Worm (Caenorhabditis elegans): ENCODE results near the gene C37E2.2.
A peak's percentile ranks its signal among the peaks of the same experiment; 100 is the strongest.

C37E2.2 gene

ce11 chrX:14175740-14176139, at the start of gene C37E2.2:
TSS of gene C37E2.2 (plus strand) at chrX:14176040.
- TF ChIP-seq Y53F4B.3 (GFP tag; IDR thresholded peaks at IDR 0.05): no peak
- TF ChIP-seq nhr-179 (tag; optimal IDR thresholded peaks at IDR 0.05): no peak
- no peak for TF ChIP-seq let-607 (tag; optimal IDR thresholded peaks at IDR 0.05)
- no peak for TF ChIP-seq snpc-1.3 (tag; optimal IDR thresholded peaks at IDR 0.05; ENCODE audit: insufficient read depth)
- TF ChIP-seq pbrm-1 (GFP tag; IDR thresholded peaks at IDR 0.05): no peak
- no peak for TF ChIP-seq hmg-1.2 (GFP tag; IDR thresholded peaks at IDR 0.05)
- no peak for TF ChIP-seq dox-1 (GFP tag; IDR thresholded peaks at IDR 0.05)
- TF ChIP-seq egrh-3 (GFP tag; IDR thresholded peaks at IDR 0.05): no peak
- TF ChIP-seq snpc-3.4 (tag; optimal IDR thresholded peaks at IDR 0.05): no peak
- no peak for TF ChIP-seq him-1 (tag; optimal IDR thresholded peaks at IDR 0.05)

- TF ChIP-seq efl-1 (GFP tag; optimal IDR thresholded peaks at IDR 0.05): peak; percentile 42
- TF ChIP-seq ztf-25 (GFP tag; IDR thresholded peaks at IDR 0.05): no peak
- TF ChIP-seq nhr-80 (tag; optimal IDR thresholded peaks at IDR 0.05): peak; percentile 37
- no peak for TF ChIP-seq tbx-9 (tag; optimal IDR thresholded peaks at IDR 0.05; ENCODE audit: borderline replicate concordance)
- TF ChIP-seq hmg-1.2 (GFP tag; IDR thresholded peaks at IDR 0.05): peak; percentile 80; the same call in 1 of the 2 replicates
- peak; percentile 10 for TF ChIP-seq attf-5 (GFP tag; optimal IDR thresholded peaks at IDR 0.05)
- 0 out of 2 replicates have a peak, but pooled peaks have one; percentile 26 for TF ChIP-seq madf-6 (GFP tag; IDR thresholded peaks at IDR 0.05)
- peak; percentile 65 for TF ChIP-seq dox-1 (GFP tag; IDR thresholded peaks at IDR 0.05)
- no peak; the same call in 1 of the 2 replicates for TF ChIP-seq egrh-3 (GFP tag; IDR thresholded peaks at IDR 0.05)
- no peak for TF ChIP-seq T26A5.8 (tag; optimal IDR thresholded peaks at IDR 0.05)
- TF ChIP-seq xnd-1 (tag; optimal IDR thresholded peaks at IDR 0.05): no peak
- TF ChIP-seq madf-10 (tag; optimal IDR thresholded peaks at IDR 0.05): peak; percentile 25
- TF ChIP-seq bed-1 (GFP tag; IDR thresholded peaks at IDR 0.05): no peak
- peak; percentile 92 for TF ChIP-seq zfh-2 (GFP tag; conservative IDR thresholded peaks at IDR 0.05)
- no peak for TF ChIP-seq nhr-120 (GFP tag; IDR thresholded peaks at IDR 0.05)
- TF ChIP-seq B0261.1 (tag; optimal IDR thresholded peaks at IDR 0.05): no peak
- no peak for TF ChIP-seq F57A8.1 (GFP tag; optimal IDR thresholded peaks at IDR 0.05)
- no peak for TF ChIP-seq F10E7.11 (tag; optimal IDR thresholded peaks at IDR 0.05)
Observed at ce11 chrX:14127291-14127922, 48.4 kb upstream of the C37E2.2 start, which contains the start of gene F28H6.4. TSS of gene F28H6.4 (plus strand) at chrX:14127872.

DNA sequence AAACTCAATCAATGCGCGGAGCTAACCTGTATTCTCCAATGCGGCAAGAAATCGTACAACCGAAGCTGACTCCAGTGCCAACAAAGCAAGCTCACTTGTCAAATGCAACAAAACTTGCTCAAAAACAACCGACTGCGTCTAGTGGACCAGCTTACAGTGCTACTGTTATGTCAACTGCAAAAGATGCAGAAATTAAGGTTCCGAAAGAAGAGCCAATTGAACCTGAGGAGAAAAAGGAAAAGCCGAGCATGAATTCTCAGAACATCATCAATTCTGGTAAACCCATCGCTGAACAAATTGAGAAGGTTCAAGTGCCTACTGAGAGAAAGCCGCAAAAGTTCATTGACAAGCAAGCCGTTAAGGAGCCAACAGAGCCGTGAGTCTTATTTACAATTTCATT, 44.4 kb upstream of the C37E2.2 start:
- TF ChIP-seq B0336.3 (GFP tag; IDR thresholded peaks at IDR 0.05) (no peak), ztf-3 (GFP tag; optimal IDR thresholded peaks at IDR 0.05) (no peak), let-607 (tag; optimal IDR thresholded peaks at IDR 0.05) (no peak)

DNA sequence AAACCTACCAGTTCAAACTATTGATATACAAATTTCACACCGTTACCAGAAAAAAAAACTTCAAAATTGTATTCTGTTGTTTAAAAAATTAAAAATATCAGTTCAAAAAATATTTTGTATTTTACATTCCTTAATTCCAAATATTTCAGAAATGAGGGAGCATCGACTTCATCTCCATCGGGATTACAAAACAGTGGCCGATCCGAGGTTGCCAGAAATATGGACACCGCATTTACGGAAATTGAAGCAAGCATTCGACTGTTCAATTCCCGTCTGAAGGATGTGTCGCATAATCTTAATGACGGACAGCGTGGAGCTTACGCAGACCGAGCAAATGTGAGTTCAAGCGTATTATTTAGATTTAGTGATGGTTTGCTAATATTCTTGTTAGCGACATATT, 43.2 kb upstream of the C37E2.2 start:
- TF ChIP-seq F55B11.4 (tag; optimal IDR thresholded peaks at IDR 0.05; ENCODE audit: borderline replicate concordance, insufficient read depth): no peak
- no peak for TF ChIP-seq gei-17 (GFP tag; optimal IDR thresholded peaks at IDR 0.05)
- TF ChIP-seq sea-2 (GFP tag; IDR thresholded peaks at IDR 0.05): no peak
- no peak for TF ChIP-seq hrde-1 (tag; optimal IDR thresholded peaks at IDR 0.05; ENCODE audit: borderline replicate concordance)
- no peak for TF ChIP-seq F57A8.1 (GFP tag; optimal IDR thresholded peaks at IDR 0.05)
- no peak for TF ChIP-seq hmg-1.2 (GFP tag; IDR thresholded peaks at IDR 0.05)
- TF ChIP-seq nhr-80 (tag; optimal IDR thresholded peaks at IDR 0.05): no peak
- TF ChIP-seq cebp-1 (GFP tag; IDR thresholded peaks at IDR 0.05): no peak
- no peak for TF ChIP-seq cebp-1 (tag; optimal IDR thresholded peaks at IDR 0.05)
- TF ChIP-seq rcor-1 (GFP tag; IDR thresholded peaks at IDR 0.05): no peak
- no peak for TF ChIP-seq repo-1 (tag; optimal IDR thresholded peaks at IDR 0.05)
- no peak for TF ChIP-seq mes-4 (tag; optimal IDR thresholded peaks at IDR 0.05)
- no peak for TF ChIP-seq nhr-120 (GFP tag; IDR thresholded peaks at IDR 0.05)
- no peak for TF ChIP-seq nhr-179 (tag; optimal IDR thresholded peaks at IDR 0.05)
- no peak for TF ChIP-seq attf-5 (GFP tag; optimal IDR thresholded peaks at IDR 0.05)
- TF ChIP-seq hmg-20 (GFP tag; IDR thresholded peaks at IDR 0.05): no peak
- TF ChIP-seq attf-3 (GFP tag; conservative IDR thresholded peaks at IDR 0.05): no peak

Data from whole organism, young adult.